Worm (Caenorhabditis elegans) whole organism, midembryonic: ENCODE results near the gene C35A5.10.

Experiments used
- T22C8.4 ChIP-seq: fragments of 200-800 bp; sonication (Bioruptor generic); IDR thresholded peaks from 2 replicates; pipeline ENCODE4 v1.3.6; 2022; ENCODE audit warnings: missing genetic modification characterization, missing compliant biosample characterization
- cog-1 ChIP-seq: sonication (generic microtip); optimal IDR thresholded peaks from 2 replicates; lab custom pipeline; 2016; ENCODE audit warnings: missing genetic modification characterization, missing compliant biosample characterization
- flt-1 ChIP-seq: fragments of 200-800 bp; sonication (Bioruptor generic); IDR thresholded peaks from 2 replicates; pipeline ENCODE4 v1.3.6; 2022; ENCODE audit warnings: missing genetic modification characterization, missing compliant biosample characterization
- klf-2 ChIP-seq: fragments of 200-800 bp; sonication (Bioruptor generic); conservative IDR thresholded peaks from 2 replicates; pipeline ENCODE4 v1.3.6; 2022; ENCODE audit warnings: missing genetic modification reagents, missing genetic modification characterization, missing compliant biosample characterization
- med-1 ChIP-seq: sonication (generic microtip); optimal IDR thresholded peaks from 2 replicates; lab custom pipeline; 2017; ENCODE audit warnings: missing genetic modification characterization, mild to moderate bottlenecking, missing compliant biosample characterization, antibody characterized with exemption, missing genetic modification reagents; ENCODE audit not compliant: insufficient read depth
- ref-1 ChIP-seq: fragments of 200-800 bp; sonication (Bioruptor generic); conservative IDR thresholded peaks from 2 replicates; pipeline ENCODE4 v1.3.6; 2022; ENCODE audit warnings: missing genetic modification reagents, missing genetic modification characterization, missing compliant biosample characterization
- tab-1 ChIP-seq: fragments of 200-800 bp; sonication (Bioruptor generic); IDR thresholded peaks from 2 replicates; pipeline ENCODE4 v1.3.6; 2022; ENCODE audit warnings: missing genetic modification characterization, missing compliant biosample characterization
- ztf-23 ChIP-seq: fragments of 200-800 bp; sonication (Bioruptor generic); IDR thresholded peaks from 2 replicates; pipeline ENCODE4 v1.3.6; 2022; ENCODE audit warnings: missing genetic modification reagents, missing genetic modification characterization, missing compliant biosample characterization
- ztf-29 ChIP-seq: fragments of 200-800 bp; sonication (Bioruptor generic); IDR thresholded peaks from 2 replicates; pipeline ENCODE4 v1.3.6; 2022; ENCODE audit warnings: missing genetic modification reagents, missing genetic modification characterization, missing compliant biosample characterization

C35A5.10 gene

ce11 chrV:10532725-10533124, 28.7 kb downstream of the C35A5.10 start, which contains the start of gene txt-10:
Gene txt-10 (minus strand): TSS chrV:10532825.
- TF ChIP-seq cog-1 (tag; lab: Kevin White, UChicago) (no peak), tab-1 (GFP tag; lab: Robert Waterston, UW) (no peak), T22C8.4 (GFP tag; lab: Robert Waterston, UW) (no peak), med-1 (GFP tag; lab: Kevin White, UChicago) (no peak), flt-1 (GFP tag; lab: Robert Waterston, UW) (no peak), ztf-29 (GFP tag; lab: Robert Waterston, UW) (no peak), klf-2 (GFP tag; lab: Robert Waterston, UW) (no peak), ztf-23 (GFP tag; lab: Robert Waterston, UW) (no peak), ref-1 (no peak)

ce11 chrV:10535325-10535724, 31.3 kb downstream of the C35A5.10 start:
- TF ChIP-seq T22C8.4 (GFP tag; lab: Robert Waterston, UW): no peak
- no peak for TF ChIP-seq med-1 (GFP tag; lab: Kevin White, UChicago)
- no peak for TF ChIP-seq ref-1
- TF ChIP-seq cog-1 (tag; lab: Kevin White, UChicago): no peak
- TF ChIP-seq ztf-23 (GFP tag; lab: Robert Waterston, UW): no peak
- TF ChIP-seq ztf-29 (GFP tag; lab: Robert Waterston, UW): no peak
- no peak for TF ChIP-seq klf-2 (GFP tag; lab: Robert Waterston, UW)
- TF ChIP-seq flt-1 (GFP tag; lab: Robert Waterston, UW): no peak
- TF ChIP-seq tab-1 (GFP tag; lab: Robert Waterston, UW): no peak

- no peak for TF ChIP-seq T22C8.4 (GFP tag; lab: Robert Waterston, UW)
- TF ChIP-seq flt-1 (GFP tag; lab: Robert Waterston, UW): no peak
- TF ChIP-seq klf-2 (GFP tag; lab: Robert Waterston, UW): no peak
- TF ChIP-seq ztf-23 (GFP tag; lab: Robert Waterston, UW): no peak
- no peak for TF ChIP-seq ref-1
- no peak for TF ChIP-seq cog-1 (tag; lab: Kevin White, UChicago)
- no peak for TF ChIP-seq tab-1 (GFP tag; lab: Robert Waterston, UW)
- TF ChIP-seq ztf-29 (GFP tag; lab: Robert Waterston, UW): no peak
- TF ChIP-seq med-1 (GFP tag; lab: Kevin White, UChicago): no peak
These were observed 32.2 kb downstream of the C35A5.10 start, which contains the start of gene ppm-1.A for ce11 chrV:10536095-10536691. Gene ppm-1.A (minus strand): TSS chrV:10536388.

ce11 chrV:10536808-10537207, 32.8 kb downstream of the C35A5.10 start:
- TF ChIP-seq cog-1 (tag; lab: Kevin White, UChicago): peak; percentile 58
- no peak for TF ChIP-seq ztf-29 (GFP tag; lab: Robert Waterston, UW)
- TF ChIP-seq ref-1: no peak
- no peak for TF ChIP-seq flt-1 (GFP tag; lab: Robert Waterston, UW)
- TF ChIP-seq ztf-23 (GFP tag; lab: Robert Waterston, UW): peak; percentile 94
- TF ChIP-seq med-1 (GFP tag; lab: Kevin White, UChicago): peak; percentile 1
- TF ChIP-seq T22C8.4 (GFP tag; lab: Robert Waterston, UW): no peak

- TF ChIP-seq tab-1 (GFP tag; lab: Robert Waterston, UW): no peak
- no peak for TF ChIP-seq cog-1 (tag; lab: Kevin White, UChicago)
- TF ChIP-seq flt-1 (GFP tag; lab: Robert Waterston, UW): no peak
- no peak for TF ChIP-seq klf-2 (GFP tag; lab: Robert Waterston, UW)
- TF ChIP-seq ztf-29 (GFP tag; lab: Robert Waterston, UW): no peak
- TF ChIP-seq ztf-23 (GFP tag; lab: Robert Waterston, UW): no peak
- no peak for TF ChIP-seq T22C8.4 (GFP tag; lab: Robert Waterston, UW)
- no peak for TF ChIP-seq med-1 (GFP tag; lab: Kevin White, UChicago)
- no peak for TF ChIP-seq ref-1
These were observed 35.1 kb downstream of the C35A5.10 start, which contains the start of gene F25D1.8 for ce11 chrV:10539114-10539513. Gene F25D1.8 (plus strand): TSS chrV:10539414.

ce11 chrV:10540024-10540423, 36.0 kb downstream of the C35A5.10 start, which contains the start of gene degt-1:
Gene degt-1 (plus strand): TSS chrV:10540324.
- TF ChIP-seq ref-1: no peak
- TF ChIP-seq klf-2 (GFP tag; lab: Robert Waterston, UW): no peak

- TF ChIP-seq klf-2 (GFP tag; lab: Robert Waterston, UW): no peak
- TF ChIP-seq tab-1 (GFP tag; lab: Robert Waterston, UW): no peak
- no peak for TF ChIP-seq T22C8.4 (GFP tag; lab: Robert Waterston, UW)
- TF ChIP-seq ztf-23 (GFP tag; lab: Robert Waterston, UW): no peak
- no peak for TF ChIP-seq flt-1 (GFP tag; lab: Robert Waterston, UW)
- no peak for TF ChIP-seq ref-1
- TF ChIP-seq cog-1 (tag; lab: Kevin White, UChicago): no peak
- TF ChIP-seq med-1 (GFP tag; lab: Kevin White, UChicago): no peak
- no peak for TF ChIP-seq ztf-29 (GFP tag; lab: Robert Waterston, UW)
These were observed 42.8 kb downstream of the C35A5.10 start, which contains the start of gene F25D1.5 for ce11 chrV:10546749-10547148. Gene F25D1.5 (minus strand): TSS chrV:10546783.

ce11 chrV:10548981-10549380, 45.0 kb downstream of the C35A5.10 start, which contains the start of gene srd-34:
Gene srd-34 (minus strand): TSS chrV:10549081.
- TF ChIP-seq ref-1 (no peak), med-1 (GFP tag; lab: Kevin White, UChicago) (no peak), ztf-23 (GFP tag; lab: Robert Waterston, UW) (no peak), cog-1 (tag; lab: Kevin White, UChicago) (no peak), klf-2 (GFP tag; lab: Robert Waterston, UW) (no peak), tab-1 (GFP tag; lab: Robert Waterston, UW) (no peak), ztf-29 (GFP tag; lab: Robert Waterston, UW) (no peak), T22C8.4 (GFP tag; lab: Robert Waterston, UW) (no peak), flt-1 (GFP tag; lab: Robert Waterston, UW) (no peak)

- no peak for TF ChIP-seq ztf-29 (GFP tag; lab: Robert Waterston, UW)
- no peak for TF ChIP-seq med-1 (GFP tag; lab: Kevin White, UChicago)
- TF ChIP-seq T22C8.4 (GFP tag; lab: Robert Waterston, UW): no peak
- TF ChIP-seq tab-1 (GFP tag; lab: Robert Waterston, UW): no peak
- no peak for TF ChIP-seq ztf-23 (GFP tag; lab: Robert Waterston, UW)
- TF ChIP-seq flt-1 (GFP tag; lab: Robert Waterston, UW): no peak
- no peak for TF ChIP-seq cog-1 (tag; lab: Kevin White, UChicago)
- TF ChIP-seq ref-1: no peak
- no peak for TF ChIP-seq klf-2 (GFP tag; lab: Robert Waterston, UW)
These were observed 45.7 kb downstream of the C35A5.10 start, which contains the start of gene F32G8.2 for ce11 chrV:10549717-10550116. Gene F32G8.2 (plus strand): TSS chrV:10550017.
